Worm (Caenorhabditis elegans) whole organism, late embryonic: ENCODE measurements around the gene taf-11.1.

ENCODE experiments used
- K09A11.1 ChIP-seq: sonication (generic microtip); optimal IDR thresholded peaks from 2 replicates; lab custom pipeline; 2017; ENCODE audit warnings: antibody characterized with exemption, mild to moderate bottlenecking, missing genetic modification characterization, missing compliant biosample characterization; ENCODE audit not compliant: insufficient read depth
- ama-1 ChIP-seq: fragments of 150-350 bp; optimal IDR thresholded peaks from 2 replicates; lab custom pipeline; 2014
- ceh-14 ChIP-seq: sonication (generic microtip); optimal IDR thresholded peaks from 2 replicates; lab custom pipeline; 2016; ENCODE audit warnings: missing genotype, missing genetic modification characterization, missing compliant biosample characterization
- ceh-2 ChIP-seq: sonication (generic microtip); optimal IDR thresholded peaks from 2 replicates; lab custom pipeline; 2016; ENCODE audit warnings: missing genotype, missing genetic modification characterization, missing compliant biosample characterization
- ceh-24 ChIP-seq: sonication (generic microtip); optimal IDR thresholded peaks from 2 replicates; lab custom pipeline; 2016; ENCODE audit warnings: mild to moderate bottlenecking, missing genetic modification characterization, missing compliant biosample characterization
- ceh-6 ChIP-seq: fragments of 200-800 bp; sonication (Bioruptor generic); optimal IDR thresholded peaks from 2 replicates; lab custom pipeline; 2018; ENCODE audit warnings: mild to moderate bottlenecking, missing genetic modification characterization, missing compliant biosample characterization
- ceh-9 ChIP-seq: sonication (generic microtip); optimal IDR thresholded peaks from 2 replicates; lab custom pipeline; 2016; ENCODE audit warnings: mild to moderate bottlenecking, missing genetic modification characterization, inconsistent platforms, missing compliant biosample characterization
- che-1 ChIP-seq: sonication (generic microtip); optimal IDR thresholded peaks from 2 replicates; lab custom pipeline; 2016; ENCODE audit warnings: mild to moderate bottlenecking, missing genetic modification characterization, missing compliant biosample characterization
- dve-1 ChIP-seq: sonication (generic microtip); optimal IDR thresholded peaks from 2 replicates; lab custom pipeline; 2017; ENCODE audit warnings: antibody characterized with exemption, mild to moderate bottlenecking, missing genetic modification characterization, missing compliant biosample characterization
- eyg-1 ChIP-seq: sonication (generic microtip); optimal IDR thresholded peaks from 2 replicates; lab custom pipeline; 2016; ENCODE audit warnings: missing genotype, missing genetic modification characterization, missing compliant biosample characterization
- fkh-10 ChIP-seq: fragments of 150-350 bp; optimal IDR thresholded peaks from 2 replicates; lab custom pipeline; 2014; ENCODE audit warnings: missing biosample characterization, missing genetic modification reagents, missing genetic modification characterization
- gmeb-2 ChIP-seq: sonication (generic microtip); optimal IDR thresholded peaks from 2 replicates; lab custom pipeline; 2016; ENCODE audit warnings: missing genetic modification characterization, inconsistent platforms, missing compliant biosample characterization
- hlh-13 ChIP-seq: fragments of 200-800 bp; sonication (Bioruptor generic); optimal IDR thresholded peaks from 2 replicates; lab custom pipeline; 2018; ENCODE audit warnings: mild to moderate bottlenecking, missing genetic modification characterization, missing compliant biosample characterization
- hlh-30 ChIP-seq: sonication (generic microtip); optimal IDR thresholded peaks from 2 replicates; lab custom pipeline; 2017; ENCODE audit warnings: antibody characterized with exemption, missing genetic modification characterization, missing compliant biosample characterization; ENCODE audit not compliant: insufficient read depth
- hlh-8 ChIP-seq: sonication (generic microtip); optimal IDR thresholded peaks from 2 replicates; lab custom pipeline; 2016; ENCODE audit warnings: missing genotype, missing genetic modification characterization, missing compliant biosample characterization
- lim-6 ChIP-seq: sonication (generic microtip); optimal IDR thresholded peaks from 2 replicates; lab custom pipeline; 2016; ENCODE audit warnings: missing genetic modification characterization, missing compliant biosample characterization
- madf-2 ChIP-seq: sonication (generic microtip); optimal IDR thresholded peaks from 2 replicates; lab custom pipeline; 2017; ENCODE audit warnings: missing genetic modification characterization, missing compliant biosample characterization
- npax-4 ChIP-seq: sonication (generic microtip); optimal IDR thresholded peaks from 2 replicates; lab custom pipeline; 2016; ENCODE audit warnings: missing genetic modification characterization, missing compliant biosample characterization
- pag-3 ChIP-seq: sonication (generic microtip); optimal IDR thresholded peaks from 2 replicates; lab custom pipeline; 2016; ENCODE audit warnings: missing compliant biosample characterization, missing genetic modification characterization, borderline replicate concordance
- pha-2 ChIP-seq: sonication (generic microtip); optimal IDR thresholded peaks from 2 replicates; lab custom pipeline; 2017; ENCODE audit warnings: mild to moderate bottlenecking, missing genetic modification characterization, missing compliant biosample characterization
- pqm-1 ChIP-seq: sonication (generic microtip); optimal IDR thresholded peaks from 2 replicates; lab custom pipeline; 2016; ENCODE audit warnings: missing genetic modification characterization, missing compliant biosample characterization
- pros-1 ChIP-seq: fragments of 150-350 bp; optimal IDR thresholded peaks from 2 replicates; lab custom pipeline; 2014; ENCODE audit warnings: missing biosample characterization, missing genetic modification reagents, missing genetic modification characterization
- rnt-1 ChIP-seq: sonication (generic microtip); optimal IDR thresholded peaks from 2 replicates; lab custom pipeline; 2016; ENCODE audit warnings: missing genetic modification characterization, missing compliant biosample characterization
- sdc-2 ChIP-seq: sonication (generic microtip); optimal IDR thresholded peaks from 2 replicates; lab custom pipeline; 2016; ENCODE audit warnings: missing genotype, missing genetic modification characterization, missing compliant biosample characterization
- sox-4 ChIP-seq: sonication (generic microtip); optimal IDR thresholded peaks from 2 replicates; lab custom pipeline; 2017; ENCODE audit warnings: mild to moderate bottlenecking, missing genetic modification characterization, inconsistent platforms, missing compliant biosample characterization
- ttx-3 ChIP-seq: sonication (generic microtip); optimal IDR thresholded peaks from 2 replicates; lab custom pipeline; 2016; ENCODE audit warnings: missing genetic modification reagents, missing genetic modification characterization, missing compliant biosample characterization
- unc-3 ChIP-seq, 2 experiments: fragments of 200-800 bp in 1 of 2; sonication (Bioruptor generic) in 1 of 2; sonication (generic microtip) in 1 of 2; conservative IDR thresholded peaks in 1 of 2; optimal IDR thresholded peaks in 1 of 2; 2 replicates each; pipeline versions ENCODE4 v1.3.6 to Lab custom; 2016 to 2022; ENCODE audit warnings: missing compliant biosample characterization in 2 of 2, missing genetic modification characterization in 2 of 2, missing genetic modification reagents in 1 of 2
- unc-42 ChIP-seq: sonication (generic microtip); optimal IDR thresholded peaks from 2 replicates; lab custom pipeline; 2016; ENCODE audit warnings: missing genotype, missing genetic modification characterization, missing compliant biosample characterization
- unc-55 ChIP-seq: sonication (generic microtip); optimal IDR thresholded peaks from 2 replicates; lab custom pipeline; 2017; ENCODE audit warnings: missing biosample characterization, missing genetic modification reagents, missing genetic modification characterization
- unc-86 ChIP-seq: sonication (generic microtip); optimal IDR thresholded peaks from 2 replicates; lab custom pipeline; 2016; ENCODE audit warnings: missing genetic modification characterization, missing compliant biosample characterization

Gene taf-11.1

DNA sequence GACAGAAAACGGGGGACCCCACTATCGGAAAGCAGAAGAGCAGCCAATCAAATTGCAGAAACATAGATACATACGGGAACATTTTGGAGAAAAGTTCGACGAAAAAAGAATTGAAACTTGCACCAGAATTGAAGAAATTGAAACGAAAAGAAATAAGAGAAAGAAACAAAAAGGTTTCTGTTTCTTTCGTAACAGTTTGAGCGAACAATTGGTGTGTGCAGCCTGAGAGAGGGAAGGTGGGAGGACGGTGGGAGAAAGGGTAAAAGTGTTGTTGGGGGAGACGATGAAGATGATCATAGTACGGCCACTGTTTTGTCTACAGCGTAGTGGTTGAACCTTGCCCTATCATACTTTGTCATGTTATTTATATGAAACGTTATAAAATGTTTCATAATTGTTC lies 40.0 kb downstream of the taf-11.1 start:
- TF ChIP-seq sdc-2 (tag; lab: Kevin White, UChicago) (no peak), che-1 (peak; percentile 40)

DNA sequence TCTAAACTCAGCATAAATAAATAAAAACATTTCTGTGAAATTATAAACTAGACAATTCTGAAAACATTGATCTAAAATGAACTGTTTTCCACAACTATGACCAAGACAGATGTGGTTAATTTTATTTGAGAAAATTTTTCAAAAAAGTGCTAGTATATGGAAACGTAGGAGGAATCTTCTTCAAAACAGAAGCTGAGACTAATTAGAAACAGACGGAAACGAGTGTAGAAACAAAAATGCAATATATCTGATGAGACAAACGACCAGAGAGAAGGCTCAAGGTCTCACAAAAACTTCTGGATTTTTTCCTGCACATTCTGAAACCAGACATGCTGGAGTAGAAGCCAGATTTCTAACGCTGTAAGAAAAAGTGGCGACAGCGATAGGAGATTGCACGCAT lies 40.9 kb downstream of the taf-11.1 start:
- TF ChIP-seq ama-1 (lab: Kevin White, UChicago) (no peak), hlh-8 (tag; lab: Kevin White, UChicago) (no peak), ceh-9 (tag; lab: Kevin White, UChicago) (no peak), dve-1 (tag; lab: Kevin White, UChicago) (no peak), K09A11.1 (tag; lab: Kevin White, UChicago) (no peak), unc-86 (tag; lab: Kevin White, UChicago) (no peak), hlh-13 (GFP tag; lab: Kevin White, UChicago) (no peak), unc-3 (GFP tag; conservative IDR thresholded peaks at IDR 0.05; lab: Robert Waterston, UW) (no peak), unc-3 (tag; optimal IDR thresholded peaks at IDR 0.05; lab: Kevin White, UChicago) (no peak), ceh-6 (GFP tag; lab: Kevin White, UChicago) (no peak), fkh-10 (no peak)

DNA sequence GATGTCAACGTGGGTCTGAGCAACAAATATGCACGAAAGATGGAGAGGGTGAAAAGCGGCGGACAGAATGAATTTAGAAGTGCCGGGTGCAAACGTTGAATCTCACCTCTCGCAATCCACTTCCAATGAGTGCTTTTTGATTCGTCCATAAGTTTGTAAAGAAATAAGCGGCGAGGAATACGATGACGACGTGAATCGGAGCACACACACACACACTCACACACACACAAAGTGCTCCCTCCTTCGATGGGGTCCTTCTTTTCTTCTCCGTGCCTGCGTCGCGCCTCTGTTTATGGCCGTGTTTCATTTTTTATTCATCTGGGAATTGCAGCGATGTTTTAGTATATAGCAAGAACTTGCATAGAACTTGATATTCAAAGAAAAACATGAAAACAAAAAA lies 42.5 kb downstream of the taf-11.1 start, which contains the start of gene paf-2:
TSS of gene paf-2 (minus strand) at position 290 of the 400 bp plus-strand sequence.
- TF ChIP-seq pha-2 (no peak), lim-6 (tag; lab: Kevin White, UChicago) (no peak), ceh-2 (no peak), pqm-1 (no peak), che-1 (no peak), pag-3 (no peak), eyg-1 (no peak), gmeb-2 (no peak), ceh-24 (tag; lab: Kevin White, UChicago) (no peak), madf-2 (tag; lab: Kevin White, UChicago) (no peak), ceh-6 (GFP tag; lab: Kevin White, UChicago) (no peak), unc-55 (GFP tag; lab: Kevin White, UChicago) (no peak), rnt-1 (tag; lab: Kevin White, UChicago) (no peak), npax-4 (tag; lab: Kevin White, UChicago) (no peak), sox-4 (no peak), pros-1 (tag; lab: Kevin White, UChicago) (no peak)
- TF ChIP-seq, all 69 proteins: peak for 0

DNA sequence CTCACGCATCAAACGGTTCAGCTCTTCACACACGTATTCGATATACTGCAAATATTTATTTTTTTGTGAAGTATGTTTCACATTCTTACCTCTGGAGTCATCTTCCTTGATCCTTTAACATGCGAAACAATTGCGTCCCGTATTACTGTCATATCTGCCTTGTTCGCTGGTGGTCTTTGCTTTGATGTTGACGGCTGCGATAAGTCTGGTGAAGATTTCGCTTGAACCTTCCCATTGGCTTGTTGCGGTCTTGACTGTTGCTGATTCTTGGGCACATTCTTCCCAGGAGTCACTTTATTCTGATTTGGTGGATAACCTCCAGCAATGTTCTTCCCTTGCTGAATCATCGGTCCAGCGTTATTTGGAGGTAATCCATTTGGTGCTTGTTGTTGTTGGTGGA lies 48.2 kb downstream of the taf-11.1 start:
- TF ChIP-seq hlh-30 (tag; lab: Kevin White, UChicago) = no peak
- TF ChIP-seq unc-3 (GFP tag; conservative IDR thresholded peaks at IDR 0.05; lab: Robert Waterston, UW) = no peak
- no peak for TF ChIP-seq unc-3 (tag; optimal IDR thresholded peaks at IDR 0.05; lab: Kevin White, UChicago)
- TF ChIP-seq ttx-3 = no peak
- no peak for TF ChIP-seq ceh-14 (tag; lab: Kevin White, UChicago)
- no peak for TF ChIP-seq ceh-6 (GFP tag; lab: Kevin White, UChicago)
- no peak for TF ChIP-seq unc-42 (tag; lab: Kevin White, UChicago)
